Worm (Caenorhabditis elegans): ENCODE data around the gene swt-3.
A peak's percentile ranks its signal among the peaks of the same experiment; 100 is the strongest.

The swt-3 gene

DNA sequence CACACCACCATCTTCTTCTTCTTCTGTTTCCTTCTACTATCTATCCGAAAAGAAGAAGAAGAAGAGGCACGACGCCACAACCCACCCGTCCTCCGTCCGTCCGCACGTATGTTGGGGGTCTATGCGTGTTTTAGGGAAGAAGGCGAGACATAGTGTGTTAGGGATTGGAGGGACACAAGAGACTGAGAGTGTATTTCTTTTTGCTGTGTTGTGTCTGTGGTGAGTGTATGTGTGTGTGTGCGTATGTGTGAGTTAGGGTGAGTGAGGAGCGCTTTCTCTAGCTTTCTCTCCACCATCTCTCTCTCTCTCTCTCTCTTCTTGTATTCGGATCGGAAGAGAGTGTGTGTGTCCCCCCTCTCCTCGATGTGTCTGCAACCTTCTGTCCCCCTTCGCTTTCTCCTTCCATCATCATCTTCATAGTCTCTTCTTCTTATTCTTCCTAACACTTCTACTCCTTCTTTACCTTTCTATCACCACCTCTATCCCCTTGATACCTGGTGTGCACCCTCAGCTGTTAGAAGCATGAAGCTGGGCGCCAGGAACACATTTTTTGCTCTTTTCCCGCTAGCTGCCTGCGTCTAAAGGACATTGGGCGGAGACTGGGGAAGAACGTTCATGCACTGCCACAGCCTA, 41.3 kb upstream of the swt-3 start (continued):
- peak; percentile 87 for TF ChIP-seq nhr-21 (tag; optimal IDR thresholded peaks at IDR 0.05)
- peak; percentile 61 for TF ChIP-seq unc-39 (tag; optimal IDR thresholded peaks at IDR 0.05)
- TF ChIP-seq fos-1 (tag; optimal IDR thresholded peaks at IDR 0.05) = peak; percentile 80
- peak; percentile 78 for TF ChIP-seq aly-2 (tag; optimal IDR thresholded peaks at IDR 0.05)
- peak; percentile 62 to 80 for TF ChIP-seq lsy-2 (tag; optimal IDR thresholded peaks at IDR 0.05)
- peak; percentile 81 for TF ChIP-seq sma-9 (GFP tag; optimal IDR thresholded peaks at IDR 0.05)
- no peak for TF ChIP-seq sma-9 (tag; optimal IDR thresholded peaks at IDR 0.05)
- TF ChIP-seq ZK546.5 (tag; optimal IDR thresholded peaks at IDR 0.05) = no peak
- peak; percentile 92 for TF ChIP-seq nhr-25 (tag; optimal IDR thresholded peaks at IDR 0.05)
- no peak for TF ChIP-seq nhr-23 (tag; optimal IDR thresholded peaks at IDR 0.05)
- TF ChIP-seq nhr-129 (tag; optimal IDR thresholded peaks at IDR 0.05) = peak; percentile 98
- TF ChIP-seq peb-1 (tag; optimal IDR thresholded peaks at IDR 0.05) = no peak
- peak; percentile 32 for TF ChIP-seq mdl-1 (tag; optimal IDR thresholded peaks at IDR 0.05)
- TF ChIP-seq nhr-11 (tag; optimal IDR thresholded peaks at IDR 0.05) = no peak
- peak; percentile 85 for TF ChIP-seq crh-2 (tag; optimal IDR thresholded peaks at IDR 0.05)
- no peak for TF ChIP-seq elt-3 (tag; optimal IDR thresholded peaks at IDR 0.05)
- TF ChIP-seq R02D3.7 (tag; optimal IDR thresholded peaks at IDR 0.05) = no peak
- TF ChIP-seq sem-4 (tag; optimal IDR thresholded peaks at IDR 0.05) = peak; percentile 85
- TF ChIP-seq nhr-10 (tag; optimal IDR thresholded peaks at IDR 0.05) = peak; percentile 38

DNA sequence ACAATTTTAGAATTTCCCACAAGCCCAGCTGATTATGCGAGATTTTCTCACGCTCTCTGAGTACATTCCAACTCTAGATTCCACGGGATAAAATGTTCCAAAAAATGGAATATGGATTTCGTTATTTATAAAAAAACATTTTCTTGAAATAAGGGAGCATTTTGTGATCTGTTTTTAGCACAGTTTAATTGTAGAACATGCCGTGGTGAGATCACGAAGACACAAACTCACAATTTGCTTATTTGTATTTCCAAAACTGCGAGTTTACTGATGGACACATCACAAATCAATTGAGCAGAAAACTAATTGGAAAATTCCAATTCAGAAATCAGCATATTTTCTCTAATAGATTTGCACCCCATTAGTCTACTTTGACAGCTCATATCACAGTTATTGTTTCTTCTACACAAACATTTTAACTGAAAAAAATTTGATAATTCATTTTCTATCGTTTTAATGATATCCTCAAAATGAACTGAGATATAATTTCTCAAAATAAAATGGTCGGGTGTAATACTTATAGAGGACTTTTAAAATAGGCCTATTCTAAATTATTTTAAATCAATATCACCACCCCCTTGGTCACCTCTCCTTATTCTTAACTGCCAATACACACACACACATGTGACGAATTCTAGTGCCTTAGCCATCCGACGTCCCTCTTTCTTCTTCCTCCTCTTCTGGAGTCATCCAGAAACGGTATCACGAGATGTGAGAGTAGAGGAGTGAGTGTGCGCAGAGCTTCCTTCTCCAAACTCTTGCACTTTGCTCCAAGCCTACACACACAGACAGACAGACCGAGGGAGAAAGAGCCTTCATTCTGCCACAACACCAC, 40.6 kb upstream of the swt-3 start:
- TF ChIP-seq ztf-11 (tag; optimal IDR thresholded peaks at IDR 0.05) (no peak), nhr-237 (tag; optimal IDR thresholded peaks at IDR 0.05) (no peak), gmeb-1 (tag; optimal IDR thresholded peaks at IDR 0.05) (no peak), ceh-16 (tag; optimal IDR thresholded peaks at IDR 0.05) (no peak), ceh-82 (tag; optimal IDR thresholded peaks at IDR 0.05) (no peak), dmd-4 (tag; optimal IDR thresholded peaks at IDR 0.05) (no peak), ZK546.5 (tag; optimal IDR thresholded peaks at IDR 0.05) (no peak)

DNA sequence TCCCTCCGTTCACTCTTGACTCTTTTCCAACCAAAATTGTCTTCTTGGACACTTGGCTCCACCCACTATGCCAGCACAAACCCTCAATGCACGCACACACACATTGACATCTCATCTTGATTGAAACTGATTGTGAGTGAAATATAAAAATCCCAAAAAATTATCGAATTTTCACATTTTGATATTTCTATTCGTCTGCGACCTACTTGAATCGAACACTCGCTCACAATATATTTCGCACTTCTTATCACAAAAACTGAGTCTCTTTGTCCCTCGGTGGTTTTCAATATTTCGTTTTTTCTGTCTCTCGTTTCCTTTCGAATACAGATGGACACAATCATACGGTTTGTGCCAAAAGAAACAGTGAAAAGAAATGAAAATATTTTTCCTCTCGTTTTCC, 39.6 kb upstream of the swt-3 start:
- TF ChIP-seq egl-27 (tag; optimal IDR thresholded peaks at IDR 0.05) (no peak), nhr-12 (tag; optimal IDR thresholded peaks at IDR 0.05) (no peak), mab-5 (tag; optimal IDR thresholded peaks at IDR 0.05) (no peak), ztf-1 (GFP tag; conservative IDR thresholded peaks at IDR 0.05) (no peak), fos-1 (tag; optimal IDR thresholded peaks at IDR 0.05) (peak; percentile 22), nhr-129 (tag; optimal IDR thresholded peaks at IDR 0.05) (no peak), mbf-1 (tag; optimal IDR thresholded peaks at IDR 0.05) (no peak)

DNA sequence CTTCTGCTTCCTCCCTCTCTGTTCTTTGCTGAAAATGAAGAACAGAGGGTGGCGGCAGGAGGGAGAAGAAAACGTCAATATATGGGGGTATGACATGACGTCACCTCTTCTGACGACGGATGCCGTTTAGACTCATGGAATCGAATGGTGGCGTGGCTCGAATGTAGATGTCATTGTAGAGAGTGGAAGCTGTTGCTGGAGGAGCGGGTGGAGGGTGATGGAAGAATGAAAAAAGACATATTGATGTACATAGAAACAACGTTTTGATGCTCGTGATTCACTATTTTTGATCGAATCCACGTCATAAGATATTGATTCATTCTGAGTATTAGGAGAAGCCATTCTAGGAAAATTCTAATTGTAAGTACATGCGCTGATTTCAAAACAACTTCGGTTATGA, 38.6 kb upstream of the swt-3 start:
- TF ChIP-seq ZK546.5 (tag; optimal IDR thresholded peaks at IDR 0.05) (no peak), crh-2 (tag; optimal IDR thresholded peaks at IDR 0.05) (peak; percentile 14), C34F6.9 (tag; optimal IDR thresholded peaks at IDR 0.05) (peak; percentile 47), lin-11 (tag; optimal IDR thresholded peaks at IDR 0.05) (peak; percentile 16), zag-1 (tag; optimal IDR thresholded peaks at IDR 0.05) (peak; percentile 24), nhr-12 (tag; optimal IDR thresholded peaks at IDR 0.05) (no peak), unc-55 (GFP tag; optimal IDR thresholded peaks at IDR 0.05) (peak; percentile 47), nhr-129 (tag; optimal IDR thresholded peaks at IDR 0.05) (peak; percentile 42)

DNA sequence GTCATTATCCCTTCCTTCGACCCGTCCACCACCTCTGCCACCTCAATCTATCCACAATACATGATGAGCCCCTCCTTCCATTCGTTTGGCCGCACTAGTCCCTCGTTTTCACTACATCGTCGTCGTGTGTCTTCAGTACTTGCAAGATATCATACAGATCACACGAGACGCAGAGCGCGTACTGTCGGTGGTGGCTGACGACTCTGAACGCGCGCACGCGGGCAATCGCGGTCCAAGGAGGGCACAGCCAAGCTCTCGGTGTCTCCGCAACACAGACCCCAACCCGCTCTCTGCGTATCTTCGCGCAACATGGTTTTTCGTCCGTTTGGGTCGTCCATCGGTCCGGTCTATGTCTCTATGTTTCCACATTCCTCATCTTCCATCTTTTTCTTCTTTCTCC, 36.5 kb upstream of the swt-3 start:
- no peak for TF ChIP-seq snpc-4 (tag; optimal IDR thresholded peaks at IDR 0.05)
- TF ChIP-seq sem-4 (tag; optimal IDR thresholded peaks at IDR 0.05) = no peak
- TF ChIP-seq nhr-21 (tag; optimal IDR thresholded peaks at IDR 0.05) = peak; percentile 3
- no peak for TF ChIP-seq unc-39 (tag; optimal IDR thresholded peaks at IDR 0.05)
- TF ChIP-seq elt-1 (tag; optimal IDR thresholded peaks at IDR 0.05) = no peak
- TF ChIP-seq unc-62 (GFP tag; optimal IDR thresholded peaks at IDR 0.05) = no peak
- no peak for TF ChIP-seq nhr-12 (tag; optimal IDR thresholded peaks at IDR 0.05)
- no peak for TF ChIP-seq nhr-237 (tag; optimal IDR thresholded peaks at IDR 0.05)
- TF ChIP-seq ceh-82 (tag; optimal IDR thresholded peaks at IDR 0.05) = no peak
- no peak for TF ChIP-seq alr-1 (tag; optimal IDR thresholded peaks at IDR 0.05)
- TF ChIP-seq lin-39 (tag; optimal IDR thresholded peaks at IDR 0.05) = no peak
- TF ChIP-seq ztf-4 (tag; optimal IDR thresholded peaks at IDR 0.05) = no peak
- peak; percentile 14 for TF ChIP-seq C34F6.9 (tag; optimal IDR thresholded peaks at IDR 0.05)
- no peak for TF ChIP-seq nhr-6 (tag; optimal IDR thresholded peaks at IDR 0.05)
- TF ChIP-seq lsy-2 (tag; optimal IDR thresholded peaks at IDR 0.05) = no peak
- no peak for TF ChIP-seq nhr-10 (tag; optimal IDR thresholded peaks at IDR 0.05)
- TF ChIP-seq Y55F3AM.14 (GFP tag; optimal IDR thresholded peaks at IDR 0.05) = no peak
- TF ChIP-seq ama-1 (optimal IDR thresholded peaks at IDR 0.05) = no peak
- no peak for TF ChIP-seq sma-3 (GFP tag; optimal IDR thresholded peaks at IDR 0.05)
- TF ChIP-seq crh-2 (tag; optimal IDR thresholded peaks at IDR 0.05) = no peak
- peak; percentile 66 for TF ChIP-seq blmp-1 (tag; optimal IDR thresholded peaks at IDR 0.05; ENCODE audit: insufficient read depth)
- no peak for TF ChIP-seq mbf-1 (tag; optimal IDR thresholded peaks at IDR 0.05)

All from whole organism, L2 larva.